Fruit fly (Drosophila melanogaster): ENCODE measurements around the gene CG44532.

The CG44532 gene

dm6 chrX:9201866-9202681, 40.2 kb downstream of the CG44532 start (continued):
- TF ChIP-seq h (optimal IDR thresholded peaks at IDR 0.05), result no peak
- TF ChIP-seq fd3F (GFP tag; optimal IDR thresholded peaks at IDR 0.05), result peak; percentile 77
- no peak for TF ChIP-seq CG10431 (GFP tag; optimal IDR thresholded peaks at IDR 0.05)
- peak in 1 of 2 experiments; percentile 40 for TF ChIP-seq dpn (GFP tag; optimal IDR thresholded peaks at IDR 0.05)
- TF ChIP-seq eyg (GFP tag; optimal IDR thresholded peaks at IDR 0.05), result no peak
- TF ChIP-seq Camta (GFP tag; optimal IDR thresholded peaks at IDR 0.05), result no peak
- no peak for TF ChIP-seq jumu (GFP tag; optimal IDR thresholded peaks at IDR 0.05)
- peak; percentile 81 for TF ChIP-seq CG9215 (GFP tag; IDR thresholded peaks at IDR 0.05)
- TF ChIP-seq CG8478 (optimal IDR thresholded peaks at IDR 0.05), result no peak
- no peak for TF ChIP-seq CG33213 (GFP tag; optimal IDR thresholded peaks at IDR 0.05)
- no peak for TF ChIP-seq hth (optimal IDR thresholded peaks at IDR 0.05)
- no peak for TF ChIP-seq Dip2 (GFP tag; IDR thresholded peaks at IDR 0.05)
- TF ChIP-seq CG8359 (GFP tag; optimal IDR thresholded peaks at IDR 0.05; ENCODE audit: borderline replicate concordance), result no peak
- peak; percentile 83 for TF ChIP-seq Drgx (GFP tag; IDR thresholded peaks at IDR 0.05)
- peak; percentile 82 for TF ChIP-seq Fer1 (GFP tag; optimal IDR thresholded peaks at IDR 0.05)
- no peak for TF ChIP-seq CG33557 (GFP tag; optimal IDR thresholded peaks at IDR 0.05)
- no peak for TF ChIP-seq CG34224 (GFP tag; IDR thresholded peaks at IDR 0.05; ENCODE audit: partially characterized antibody)
- TF ChIP-seq Dbx (GFP tag; IDR thresholded peaks at IDR 0.05), result peak; percentile 94
- peak; percentile 87 for TF ChIP-seq CG12659 (GFP tag; optimal IDR thresholded peaks at IDR 0.05)
- no peak for TF ChIP-seq vnd (GFP tag; IDR thresholded peaks at IDR 0.05; ENCODE audit: partially characterized antibody)
- TF ChIP-seq nmo (GFP tag; optimal IDR thresholded peaks at IDR 0.05), result peak; percentile 53
- TF ChIP-seq kay (GFP tag; optimal IDR thresholded peaks at IDR 0.05), result no peak
- TF ChIP-seq CG11247 (GFP tag; IDR thresholded peaks at IDR 0.05), result peak; percentile 88
- 0 out of 3 replicates have a peak, but pooled peaks have one; percentile 49 for TF ChIP-seq so (GFP tag; IDR thresholded peaks at IDR 0.05)
- peak; percentile 58 for TF ChIP-seq CG10321 (GFP tag; IDR thresholded peaks at IDR 0.05)
- TF ChIP-seq CoRest (tag; optimal IDR thresholded peaks at IDR 0.05), result peak; percentile 76
- no peak for TF ChIP-seq Dll (GFP tag; IDR thresholded peaks at IDR 0.05; ENCODE audit: partially characterized antibody)
- peak; percentile 79 for TF ChIP-seq Ptx1 (GFP tag; IDR thresholded peaks at IDR 0.05)
- peak; percentile 69 for TF ChIP-seq NfI (GFP tag; optimal IDR thresholded peaks at IDR 0.05)
- 0 out of 2 replicates have a peak, but pooled peaks have one; percentile 49 for TF ChIP-seq CG17612 (GFP tag; IDR thresholded peaks at IDR 0.05)
- TF ChIP-seq nom (GFP tag; optimal IDR thresholded peaks at IDR 0.05), result no peak
- peak; percentile 88 for TF ChIP-seq CG2678 (tag; optimal IDR thresholded peaks at IDR 0.05)
- TF ChIP-seq abd-A (tag; optimal IDR thresholded peaks at IDR 0.05), result no peak
- TF ChIP-seq CG13287 (GFP tag; IDR thresholded peaks at IDR 0.05; ENCODE audit: partially characterized antibody), result no peak
- no peak for TF ChIP-seq yki (optimal IDR thresholded peaks at IDR 0.05)
- no peak for TF ChIP-seq CG9876 (GFP tag; optimal IDR thresholded peaks at IDR 0.05)
- TF ChIP-seq cwo (GFP tag; optimal IDR thresholded peaks at IDR 0.05), result peak; percentile 83
- TF ChIP-seq fd102C (GFP tag; optimal IDR thresholded peaks at IDR 0.05), result no peak
- no peak for TF ChIP-seq p53 (GFP tag; optimal IDR thresholded peaks at IDR 0.05)
- TF ChIP-seq CTCF (GFP tag; optimal IDR thresholded peaks at IDR 0.05), result no peak
- TF ChIP-seq CG15479 (GFP tag; optimal IDR thresholded peaks at IDR 0.05), result no peak
- no peak for TF ChIP-seq dati (GFP tag; IDR thresholded peaks at IDR 0.05)
- TF ChIP-seq cg (GFP tag; optimal IDR thresholded peaks at IDR 0.05), result no peak
- TF ChIP-seq CG3838 (GFP tag; optimal IDR thresholded peaks at IDR 0.05), result no peak
- no peak for TF ChIP-seq CG5953 (GFP tag; IDR thresholded peaks at IDR 0.05)
- peak; percentile 72; the same call in 1 of the 2 replicates for TF ChIP-seq CG6272 (GFP tag; IDR thresholded peaks at IDR 0.05)
- TF ChIP-seq Kr (GFP tag; optimal IDR thresholded peaks at IDR 0.05), result no peak
- peak; percentile 65 for TF ChIP-seq CG32772 (GFP tag; IDR thresholded peaks at IDR 0.05)
- peak; percentile 57 for TF ChIP-seq CG10979 (tag; optimal IDR thresholded peaks at IDR 0.05)
- TF ChIP-seq CG7987 (GFP tag; optimal IDR thresholded peaks at IDR 0.05), result peak; percentile 71
- peak; percentile 76 for TF ChIP-seq Usf (GFP tag; optimal IDR thresholded peaks at IDR 0.05)
